Worm (Caenorhabditis elegans): ENCODE data around the gene C05C8.7.

DNA sequence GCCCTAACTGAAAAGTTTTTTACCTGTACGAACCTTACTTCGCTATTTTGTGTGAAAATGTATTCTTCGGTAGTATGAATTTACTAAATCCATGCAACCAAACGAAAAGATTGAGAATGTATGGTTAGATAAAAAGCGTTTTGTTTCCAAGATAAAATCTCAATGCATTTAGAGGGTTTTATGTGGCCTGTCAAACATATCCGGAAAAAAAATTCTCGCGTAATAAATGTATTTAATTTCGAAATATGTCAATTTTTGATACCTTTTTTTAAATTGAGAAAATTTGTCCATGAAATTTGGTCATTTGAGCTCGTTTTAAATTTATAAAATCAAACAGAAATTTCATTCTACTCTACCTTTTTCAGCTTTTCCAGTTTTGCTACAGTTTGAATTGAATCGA is 48.4 kb upstream of the C05C8.7 start, which contains the start of gene F07G11.4:
- TF ChIP-seq blmp-1 (tag; optimal IDR thresholded peaks at IDR 0.05) (no peak), ces-1 (GFP tag; optimal IDR thresholded peaks at IDR 0.05) (no peak), lsy-2 (tag; optimal IDR thresholded peaks at IDR 0.05) (no peak), ceh-39 (tag; optimal IDR thresholded peaks at IDR 0.05) (no peak), hlh-1 (tag; optimal IDR thresholded peaks at IDR 0.05) (no peak), nhr-28 (tag; optimal IDR thresholded peaks at IDR 0.05) (no peak), nhr-12 (tag; optimal IDR thresholded peaks at IDR 0.05) (no peak), nhr-2 (tag; optimal IDR thresholded peaks at IDR 0.05) (no peak), unc-39 (tag; optimal IDR thresholded peaks at IDR 0.05) (no peak), pha-4 (tag; optimal IDR thresholded peaks at IDR 0.05) (no peak), nhr-237 (tag; optimal IDR thresholded peaks at IDR 0.05) (no peak), nhr-76 (tag; optimal IDR thresholded peaks at IDR 0.05) (no peak)

Data from whole organism, mixed stage, embryonic.